Worm (Caenorhabditis elegans) whole organism, L2 larva: ENCODE results near the gene spe-41.

ENCODE experiments used
- C34F6.9 ChIP-seq: fragments of 150-350 bp; optimal IDR thresholded peaks from 2 replicates; lab custom pipeline; 2014; ENCODE audit warnings: missing biosample characterization, missing genetic modification characterization
- F13H6.1 ChIP-seq: sonication (generic microtip); optimal IDR thresholded peaks from 2 replicates; lab custom pipeline; 2016; ENCODE audit warnings: missing genetic modification characterization, missing compliant biosample characterization
- R02D3.7 ChIP-seq: fragments of 150-350 bp; optimal IDR thresholded peaks from 2 replicates; lab custom pipeline; 2014; ENCODE audit warnings: missing biosample characterization, missing genetic modification characterization
- alr-1 ChIP-seq: fragments of 150-350 bp; optimal IDR thresholded peaks from 2 replicates; lab custom pipeline; 2014; ENCODE audit warnings: missing biosample characterization, missing genetic modification characterization
- aly-2 ChIP-seq: fragments of 150-350 bp; optimal IDR thresholded peaks from 2 replicates; lab custom pipeline; 2014; ENCODE audit warnings: missing biosample characterization, missing genetic modification characterization
- ama-1 ChIP-seq: fragments of 150-350 bp; optimal IDR thresholded peaks from 2 replicates; lab custom pipeline; 2018; ENCODE audit warnings: inconsistent platforms
- blmp-1 ChIP-seq: sonication (generic microtip); optimal IDR thresholded peaks from 2 replicates; lab custom pipeline; 2017; ENCODE audit warnings: missing genetic modification characterization, mild to moderate bottlenecking, missing compliant biosample characterization, antibody characterized with exemption, moderate library complexity; ENCODE audit not compliant: insufficient read depth
- ceh-16 ChIP-seq: fragments of 150-350 bp; optimal IDR thresholded peaks from 2 replicates; lab custom pipeline; 2014; ENCODE audit warnings: missing biosample characterization, missing genetic modification characterization
- ceh-82 ChIP-seq: fragments of 150-350 bp; optimal IDR thresholded peaks from 2 replicates; lab custom pipeline; 2014; ENCODE audit warnings: missing biosample characterization, missing genetic modification characterization
- crh-2 ChIP-seq: sonication (generic microtip); optimal IDR thresholded peaks from 2 replicates; lab custom pipeline; 2017; ENCODE audit warnings: missing biosample characterization, missing genetic modification characterization
- dmd-4 ChIP-seq: sonication (generic microtip); optimal IDR thresholded peaks from 2 replicates; lab custom pipeline; 2017; ENCODE audit warnings: missing biosample characterization, missing genetic modification characterization
- egl-27 ChIP-seq: sonication (generic microtip); optimal IDR thresholded peaks from 3 replicates; lab custom pipeline; 2017; ENCODE audit warnings: missing biosample characterization, missing genetic modification reagents, missing genetic modification characterization
- elt-1 ChIP-seq: fragments of 150-350 bp; optimal IDR thresholded peaks from 2 replicates; lab custom pipeline; 2014; ENCODE audit warnings: missing biosample characterization, missing genetic modification characterization
- elt-3 ChIP-seq: sonication (generic microtip); optimal IDR thresholded peaks from 2 replicates; lab custom pipeline; 2017; ENCODE audit warnings: missing biosample characterization, missing genetic modification characterization
- fos-1 ChIP-seq: fragments of 150-350 bp; optimal IDR thresholded peaks from 2 replicates; lab custom pipeline; 2014; ENCODE audit warnings: missing biosample characterization, missing genetic modification characterization
- gmeb-1 ChIP-seq: fragments of 150-350 bp; optimal IDR thresholded peaks from 2 replicates; lab custom pipeline; 2014; ENCODE audit warnings: missing biosample characterization, missing genetic modification characterization
- lin-11 ChIP-seq: fragments of 150-350 bp; sonication (generic microtip); optimal IDR thresholded peaks from 2 replicates; lab custom pipeline; 2014; ENCODE audit warnings: missing biosample characterization, missing genetic modification characterization, inconsistent platforms, mixed read lengths
- lin-13 ChIP-seq: fragments of 150-350 bp; optimal IDR thresholded peaks from 2 replicates; lab custom pipeline; 2014; ENCODE audit warnings: missing biosample characterization, missing genetic modification reagents, missing genetic modification characterization
- lin-39 ChIP-seq: fragments of 150-350 bp; optimal IDR thresholded peaks from 2 replicates; lab custom pipeline; 2014; ENCODE audit warnings: missing biosample characterization, missing genetic modification reagents, missing genetic modification characterization
- lsy-2 ChIP-seq, 2 experiments: fragments of 150-350 bp in 1 of 2; sonication (generic microtip) in 1 of 2; optimal IDR thresholded peaks; 2 replicates each; lab custom pipeline; 2014 to 2017; ENCODE audit warnings: missing biosample characterization in 2 of 2, missing genetic modification characterization in 2 of 2
- mab-5 ChIP-seq: fragments of 150-350 bp; optimal IDR thresholded peaks from 2 replicates; lab custom pipeline; 2014; ENCODE audit warnings: missing biosample characterization, missing genetic modification characterization
- mbf-1 ChIP-seq: sonication (generic microtip); optimal IDR thresholded peaks from 2 replicates; lab custom pipeline; 2017; ENCODE audit warnings: missing biosample characterization, missing genetic modification characterization
- mdl-1 ChIP-seq, 2 experiments: fragments of 150-350 bp in 1 of 2; sonication (generic microtip) in 1 of 2; optimal IDR thresholded peaks; 2 replicates each; lab custom pipeline; 2017; ENCODE audit warnings: missing biosample characterization in 2 of 2, missing genetic modification characterization in 2 of 2
- nhr-10 ChIP-seq: sonication (generic microtip); optimal IDR thresholded peaks from 2 replicates; lab custom pipeline; 2017; ENCODE audit warnings: missing biosample characterization, missing genetic modification characterization
- nhr-11 ChIP-seq: fragments of 150-350 bp; optimal IDR thresholded peaks from 2 replicates; lab custom pipeline; 2014; ENCODE audit warnings: missing biosample characterization, missing genetic modification characterization
- nhr-129 ChIP-seq: fragments of 150-350 bp; optimal IDR thresholded peaks from 2 replicates; lab custom pipeline; 2014; ENCODE audit warnings: missing biosample characterization, missing genetic modification characterization
- nhr-21 ChIP-seq: fragments of 150-350 bp; optimal IDR thresholded peaks from 2 replicates; lab custom pipeline; 2014; ENCODE audit warnings: missing biosample characterization, missing genetic modification characterization
- nhr-23 ChIP-seq: fragments of 150-350 bp; optimal IDR thresholded peaks from 2 replicates; lab custom pipeline; 2014; ENCODE audit warnings: missing biosample characterization, missing genetic modification reagents, missing genetic modification characterization
- nhr-237 ChIP-seq: fragments of 150-350 bp; optimal IDR thresholded peaks from 2 replicates; lab custom pipeline; 2014; ENCODE audit warnings: missing biosample characterization, missing genetic modification characterization
- nhr-25 ChIP-seq: fragments of 150-350 bp; sonication (generic microtip); optimal IDR thresholded peaks from 3 replicates; lab custom pipeline; 2014; ENCODE audit warnings: missing biosample characterization, missing genetic modification characterization
- nhr-6 ChIP-seq: fragments of 150-350 bp; optimal IDR thresholded peaks from 2 replicates; lab custom pipeline; 2014; ENCODE audit warnings: missing biosample characterization, missing genetic modification characterization
- peb-1 ChIP-seq: fragments of 150-350 bp; optimal IDR thresholded peaks from 2 replicates; lab custom pipeline; 2014; ENCODE audit warnings: missing biosample characterization, missing genetic modification characterization
- sem-4 ChIP-seq: fragments of 150-350 bp; optimal IDR thresholded peaks from 2 replicates; lab custom pipeline; 2014; ENCODE audit warnings: missing biosample characterization, missing genetic modification reagents, missing genetic modification characterization
- skn-1 ChIP-seq: sonication (generic microtip); optimal IDR thresholded peaks from 2 replicates; lab custom pipeline; 2017; ENCODE audit warnings: missing biosample characterization, missing genetic modification characterization
- sma-3 ChIP-seq: sonication (generic microtip); optimal IDR thresholded peaks from 2 replicates; lab custom pipeline; 2016; ENCODE audit warnings: missing genetic modification reagents, missing genetic modification characterization, missing compliant biosample characterization
- snpc-4 ChIP-seq: fragments of 150-350 bp; optimal IDR thresholded peaks from 2 replicates; lab custom pipeline; 2014; ENCODE audit warnings: missing biosample characterization, missing genetic modification characterization
- unc-39 ChIP-seq: fragments of 150-350 bp; optimal IDR thresholded peaks from 2 replicates; lab custom pipeline; 2014; ENCODE audit warnings: missing biosample characterization, missing genetic modification characterization
- unc-55 ChIP-seq: fragments of 150-350 bp; sonication (generic microtip); optimal IDR thresholded peaks from 3 replicates; lab custom pipeline; 2014; ENCODE audit warnings: missing biosample characterization, missing genetic modification reagents, missing genetic modification characterization
- unc-62 ChIP-seq: fragments of 150-350 bp; optimal IDR thresholded peaks from 2 replicates; lab custom pipeline; 2014; ENCODE audit warnings: missing biosample characterization, missing genetic modification reagents, missing genetic modification characterization
- zag-1 ChIP-seq: fragments of 150-350 bp; optimal IDR thresholded peaks from 2 replicates; lab custom pipeline; 2014; ENCODE audit warnings: missing biosample characterization, missing genetic modification characterization
- ztf-11 ChIP-seq: sonication (generic microtip); optimal IDR thresholded peaks from 2 replicates; lab custom pipeline; 2017; ENCODE audit warnings: missing biosample characterization, missing genetic modification characterization
- ztf-4 ChIP-seq: fragments of 150-350 bp; optimal IDR thresholded peaks from 2 replicates; lab custom pipeline; 2014; ENCODE audit warnings: missing biosample characterization, missing genetic modification characterization

The spe-41 gene

ce11 chrIII:3404354-3404913, 39.6 kb downstream of the spe-41 start, which contains the start of the genes npp-9 and F59A2.5 (continued):
- TF ChIP-seq sma-3 (GFP tag; lab: Kevin White, UChicago): no peak
- no peak for TF ChIP-seq ztf-11 (tag; lab: Kevin White, UChicago)
- TF ChIP-seq mab-5 (tag; lab: Kevin White, UChicago): no peak
- TF ChIP-seq nhr-11 (tag; lab: Kevin White, UChicago): no peak
- no peak for TF ChIP-seq nhr-6 (tag; lab: Kevin White, UChicago)
- TF ChIP-seq peb-1 (tag; lab: Kevin White, UChicago): no peak
- TF ChIP-seq ceh-16: no peak
- TF ChIP-seq unc-55: peak; percentile 71
- peak; percentile 51 for TF ChIP-seq nhr-129 (tag; lab: Kevin White, UChicago)
- TF ChIP-seq nhr-25 (tag; lab: Kevin White, UChicago): peak; percentile 32
- peak; percentile 23 for TF ChIP-seq lin-11 (tag; lab: Kevin White, UChicago)
- no peak for TF ChIP-seq unc-62 (GFP tag; lab: Kevin White, UChicago)
- TF ChIP-seq F13H6.1 (tag; lab: Kevin White, UChicago): peak; percentile 26
- no peak for TF ChIP-seq unc-39 (tag; lab: Kevin White, UChicago)
- no peak for TF ChIP-seq mdl-1 (tag; optimal IDR thresholded peaks at IDR 0.05; lab: Kevin White, UChicago)
- TF ChIP-seq lin-39: no peak

- TF ChIP-seq unc-55 (no peak), mdl-1 (tag; optimal IDR thresholded peaks at IDR 0.05; lab: Kevin White, UChicago) (no peak), nhr-25 (tag; lab: Kevin White, UChicago) (no peak), unc-39 (tag; lab: Kevin White, UChicago) (no peak), snpc-4 (no peak), sem-4 (tag; lab: Kevin White, UChicago) (no peak), lin-39 (no peak), nhr-129 (tag; lab: Kevin White, UChicago) (no peak), ztf-11 (tag; lab: Kevin White, UChicago) (no peak), R02D3.7 (tag; lab: Kevin White, UChicago) (no peak), zag-1 (no peak)
Observed at ce11 chrIII:3400444-3400843, 43.6 kb downstream of the spe-41 start.

- no peak for TF ChIP-seq nhr-129 (tag; lab: Kevin White, UChicago)
- peak; percentile 31 for TF ChIP-seq unc-55
Observed at ce11 chrIII:3398485-3398884, 45.5 kb downstream of the spe-41 start.

ce11 chrIII:3397678-3398077, 46.3 kb downstream of the spe-41 start, which contains the start of gene clpf-1:
TSS of gene clpf-1 (plus strand) at chrIII:3397743.
- TF ChIP-seq nhr-10 (tag; lab: Kevin White, UChicago): no peak
- TF ChIP-seq ztf-4: peak; percentile 7
- TF ChIP-seq ama-1: no peak
- peak; percentile 21 for TF ChIP-seq lin-13 (GFP tag; lab: Kevin White, UChicago)
- no peak for TF ChIP-seq nhr-21 (tag; lab: Kevin White, UChicago)
- no peak for TF ChIP-seq lsy-2 (tag; optimal IDR thresholded peaks at IDR 0.05; lab: Kevin White, UChicago)
- TF ChIP-seq mbf-1 (tag; lab: Kevin White, UChicago): no peak

- TF ChIP-seq ztf-4: no peak
- no peak for TF ChIP-seq unc-62 (GFP tag; lab: Kevin White, UChicago)
- no peak for TF ChIP-seq elt-3
- no peak for TF ChIP-seq R02D3.7 (tag; lab: Kevin White, UChicago)
- no peak for TF ChIP-seq elt-1 (tag; lab: Kevin White, UChicago)
- TF ChIP-seq aly-2 (tag; lab: Kevin White, UChicago): no peak
- peak; percentile 55 for TF ChIP-seq unc-55
- no peak for TF ChIP-seq snpc-4
- peak; percentile 56 for TF ChIP-seq C34F6.9
- TF ChIP-seq nhr-10 (tag; lab: Kevin White, UChicago): no peak
- TF ChIP-seq ceh-16: no peak
- peak in 1 of 2 experiments; percentile 41 for TF ChIP-seq lsy-2 (tag; optimal IDR thresholded peaks at IDR 0.05; lab: Kevin White, UChicago)
- TF ChIP-seq peb-1 (tag; lab: Kevin White, UChicago): no peak
- TF ChIP-seq fos-1: no peak
- no peak for TF ChIP-seq ceh-82 (tag; lab: Kevin White, UChicago)
- TF ChIP-seq skn-1: no peak
- peak; percentile 32 for TF ChIP-seq nhr-129 (tag; lab: Kevin White, UChicago)
- TF ChIP-seq gmeb-1 (tag; lab: Kevin White, UChicago): peak; percentile 40
- no peak for TF ChIP-seq lin-11 (tag; lab: Kevin White, UChicago)
- no peak for TF ChIP-seq zag-1
- TF ChIP-seq unc-39 (tag; lab: Kevin White, UChicago): no peak
- no peak for TF ChIP-seq mdl-1 (tag; optimal IDR thresholded peaks at IDR 0.05; lab: Kevin White, UChicago)
- TF ChIP-seq blmp-1 (tag; lab: Kevin White, UChicago): no peak
- TF ChIP-seq nhr-23 (tag; lab: Kevin White, UChicago): no peak
- no peak for TF ChIP-seq nhr-237 (tag; lab: Kevin White, UChicago)
- TF ChIP-seq crh-2 (tag; lab: Kevin White, UChicago): peak; percentile 26
- TF ChIP-seq dmd-4: no peak
- no peak for TF ChIP-seq ama-1
- no peak for TF ChIP-seq alr-1
- TF ChIP-seq egl-27 (tag; lab: Kevin White, UChicago): no peak
- no peak for TF ChIP-seq nhr-21 (tag; lab: Kevin White, UChicago)
- no peak for TF ChIP-seq ztf-11 (tag; lab: Kevin White, UChicago)
- TF ChIP-seq, all 48 proteins: peak for 6
Observed at ce11 chrIII:3395874-3396467, 48.0 kb downstream of the spe-41 start, which contains the start of gene cri-3. TSS of gene cri-3 (plus strand) at chrIII:3396355.
